Worm (Caenorhabditis elegans) whole organism, L1 larva: ENCODE results near the gene K07D4.5.

Source experiments
- blmp-1 ChIP-seq: fragments of 150-350 bp; optimal IDR thresholded peaks from 2 replicates; lab custom pipeline; 2014; ENCODE audit warnings: missing biosample characterization, missing genetic modification characterization
- ceh-8 ChIP-seq: fragments of 200-800 bp; sonication (Bioruptor generic); optimal IDR thresholded peaks from 2 replicates; lab custom pipeline; 2018; ENCODE audit warnings: mild to moderate bottlenecking, missing genetic modification characterization, moderate library complexity, missing compliant biosample characterization
- fkh-10 ChIP-seq: sonication (generic microtip); optimal IDR thresholded peaks from 2 replicates; lab custom pipeline; 2017; ENCODE audit warnings: missing biosample characterization, missing genetic modification reagents, missing genetic modification characterization
- fkh-4 ChIP-seq: sonication (generic microtip); optimal IDR thresholded peaks from 2 replicates; lab custom pipeline; 2016; ENCODE audit warnings: missing compliant biosample characterization, missing genetic modification characterization, borderline replicate concordance
- skn-1 ChIP-seq: fragments of 150-350 bp; optimal IDR thresholded peaks from 2 replicates; lab custom pipeline; 2014; ENCODE audit warnings: missing biosample characterization, missing genetic modification characterization
- tbx-2 ChIP-seq: sonication (generic microtip); optimal IDR thresholded peaks from 2 replicates; lab custom pipeline; 2016; ENCODE audit warnings: missing genetic modification characterization, missing compliant biosample characterization
- unc-62 ChIP-seq: fragments of 150-350 bp; optimal IDR thresholded peaks from 2 replicates; lab custom pipeline; 2014; ENCODE audit warnings: missing biosample characterization, missing genetic modification reagents, missing genetic modification characterization
- ztf-4 ChIP-seq: fragments of 150-350 bp; optimal IDR thresholded peaks from 2 replicates; lab custom pipeline; 2014; ENCODE audit warnings: missing biosample characterization, missing genetic modification characterization

DNA sequence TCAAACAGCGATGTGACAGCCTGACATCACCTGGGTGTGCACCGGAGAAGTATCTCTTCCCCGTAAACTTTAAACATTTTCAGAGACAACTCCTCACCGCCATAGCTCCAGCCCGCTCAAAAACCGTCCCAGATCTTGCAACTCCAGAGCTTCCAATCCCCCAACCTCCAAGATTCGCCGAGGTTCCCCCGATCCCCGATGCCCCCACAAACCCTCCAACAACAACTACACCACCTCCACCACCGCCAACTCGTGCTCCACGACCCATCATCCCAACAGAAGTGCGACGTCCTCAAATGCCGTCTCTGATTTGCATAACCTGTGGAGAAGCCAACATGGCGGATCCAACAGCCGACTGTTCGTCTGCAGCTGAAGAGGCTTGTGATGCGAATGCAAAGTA, 45.7 kb upstream of the K07D4.5 start:
- TF ChIP-seq ztf-4 (tag; lab: Kevin White, UChicago) (no peak), fkh-4 (tag; lab: Kevin White, UChicago) (no peak), tbx-2 (tag; lab: Kevin White, UChicago) (no peak), unc-62 (no peak), skn-1 (tag; lab: Kevin White, UChicago) (no peak), ceh-8 (GFP tag; lab: Kevin White, UChicago) (no peak), blmp-1 (no peak), fkh-10 (GFP tag; lab: Kevin White, UChicago) (no peak)
